Fruit fly (Drosophila melanogaster) whole organism, embryonic: Measurements from ENCODE around the gene CG4951.
"Not testable (repeated sequence)": the region's sequence is repeated elsewhere in the genome, so short reads cannot be mapped to it uniquely, and the experiment has no call there.

Experiments used
- CG14965 ChIP-seq: fragments of 200-800 bp; sonication (Bioruptor generic); optimal IDR thresholded peaks from 2 replicates; lab custom pipeline; 2016; ENCODE audit warnings: missing biosample characterization, missing genetic modification characterization, borderline replicate concordance
- CG17912 ChIP-seq: fragments of 200-800 bp; sonication (Bioruptor generic); optimal IDR thresholded peaks from 2 replicates; lab custom pipeline; 2018; ENCODE audit warnings: missing biosample characterization, mild to moderate bottlenecking, missing genetic modification characterization
- Rx ChIP-seq: fragments of 200-800 bp; sonication (Bioruptor generic); IDR thresholded peaks from 2 replicates; pipeline ENCODE4 v1.3.6; 2022; ENCODE audit warnings: missing biosample characterization, missing genetic modification characterization

- not testable (repeated sequence) for TF ChIP-seq CG17912 (GFP tag; lab: Kevin White, UChicago); CG14965 (GFP tag; lab: Kevin White, UChicago); Rx (GFP tag; lab: Robert Waterston, UW)
Measured at dm6 chr3R:27959145-27959544, 5.2 kb upstream of the CG4951 start, which contains the start of the genes CG42487 and CG4884.
